Fruit fly (Drosophila melanogaster) whole organism, wandering third instar larva: ENCODE results near the gene sdt.

Source experiments
- Dfd ChIP-seq: fragments of >200 bp; optimal IDR thresholded peaks from 2 replicates; lab custom pipeline; 2017; ENCODE audit warnings: missing biosample characterization, missing genetic modification characterization
- Hr83 ChIP-seq: fragments of 200-300 bp; sonication (Bioruptor generic); optimal IDR thresholded peaks from 2 replicates; lab custom pipeline; 2016; ENCODE audit warnings: missing biosample characterization, mild to moderate bottlenecking, missing genetic modification characterization, moderate library complexity; ENCODE audit not compliant: poor library complexity, severe bottlenecking
- br ChIP-seq: fragments of 200-800 bp; sonication (Bioruptor generic); optimal IDR thresholded peaks from 2 replicates; lab custom pipeline; 2016; ENCODE audit warnings: missing biosample characterization, missing genetic modification characterization
- brk ChIP-seq: fragments of 200-800 bp; sonication (Bioruptor generic); optimal IDR thresholded peaks from 2 replicates; lab custom pipeline; 2016; ENCODE audit warnings: missing biosample characterization, mild to moderate bottlenecking, missing genetic modification characterization
- h ChIP-seq: fragments of 200-800 bp; sonication (Bioruptor generic); optimal IDR thresholded peaks from 3 replicates; lab custom pipeline; 2016; ENCODE audit warnings: missing biosample characterization, mild to moderate bottlenecking, missing genetic modification characterization
- sv ChIP-seq: fragments of 200-800 bp; sonication (Bioruptor generic); optimal IDR thresholded peaks from 3 replicates; lab custom pipeline; 2016; ENCODE audit warnings: missing biosample characterization, missing genetic modification characterization
- usp ChIP-seq: fragments of >200 bp; optimal IDR thresholded peaks from 2 replicates; lab custom pipeline; 2017; ENCODE audit warnings: missing biosample characterization, missing genetic modification characterization

dm6 chrX:8271363-8272061 is 93.2 kb downstream of the sdt start, which contains the start of gene Corp:
- TF ChIP-seq sv (GFP tag; lab: Kevin White, UChicago): no peak
- TF ChIP-seq brk (GFP tag; lab: Kevin White, UChicago): no peak
- no peak for TF ChIP-seq br (GFP tag; lab: Kevin White, UChicago)
- TF ChIP-seq Hr83 (GFP tag; lab: Kevin White, UChicago): no peak
- TF ChIP-seq Dfd: no peak
- TF ChIP-seq h: peak; percentile 32
- no peak for TF ChIP-seq usp
